Worm (Caenorhabditis elegans) whole organism, midembryonic: Measurements from ENCODE around the gene gex-2.

ENCODE experiments used
- T22C8.4 ChIP-seq: fragments of 200-800 bp; sonication (Bioruptor generic); IDR thresholded peaks from 2 replicates; pipeline ENCODE4 v1.3.6; 2022; ENCODE audit warnings: missing genetic modification characterization, missing compliant biosample characterization
- cog-1 ChIP-seq: sonication (generic microtip); optimal IDR thresholded peaks from 2 replicates; lab custom pipeline; 2016; ENCODE audit warnings: missing genetic modification characterization, missing compliant biosample characterization
- flt-1 ChIP-seq: fragments of 200-800 bp; sonication (Bioruptor generic); IDR thresholded peaks from 2 replicates; pipeline ENCODE4 v1.3.6; 2022; ENCODE audit warnings: missing genetic modification characterization, missing compliant biosample characterization
- klf-2 ChIP-seq: fragments of 200-800 bp; sonication (Bioruptor generic); conservative IDR thresholded peaks from 2 replicates; pipeline ENCODE4 v1.3.6; 2022; ENCODE audit warnings: missing genetic modification reagents, missing genetic modification characterization, missing compliant biosample characterization
- med-1 ChIP-seq: sonication (generic microtip); optimal IDR thresholded peaks from 2 replicates; lab custom pipeline; 2017; ENCODE audit warnings: missing genetic modification characterization, mild to moderate bottlenecking, missing compliant biosample characterization, antibody characterized with exemption, missing genetic modification reagents; ENCODE audit not compliant: insufficient read depth
- ref-1 ChIP-seq: fragments of 200-800 bp; sonication (Bioruptor generic); conservative IDR thresholded peaks from 2 replicates; pipeline ENCODE4 v1.3.6; 2022; ENCODE audit warnings: missing genetic modification reagents, missing genetic modification characterization, missing compliant biosample characterization
- tab-1 ChIP-seq: fragments of 200-800 bp; sonication (Bioruptor generic); IDR thresholded peaks from 2 replicates; pipeline ENCODE4 v1.3.6; 2022; ENCODE audit warnings: missing genetic modification characterization, missing compliant biosample characterization
- ztf-23 ChIP-seq: fragments of 200-800 bp; sonication (Bioruptor generic); IDR thresholded peaks from 2 replicates; pipeline ENCODE4 v1.3.6; 2022; ENCODE audit warnings: missing genetic modification reagents, missing genetic modification characterization, missing compliant biosample characterization
- ztf-29 ChIP-seq: fragments of 200-800 bp; sonication (Bioruptor generic); IDR thresholded peaks from 2 replicates; pipeline ENCODE4 v1.3.6; 2022; ENCODE audit warnings: missing genetic modification reagents, missing genetic modification characterization, missing compliant biosample characterization

The gex-2 gene

ce11 chrIV:563417-563816 lies 9.2 kb upstream of the gex-2 start:
- TF ChIP-seq med-1 (GFP tag; lab: Kevin White, UChicago) = no peak
- no peak for TF ChIP-seq T22C8.4 (GFP tag; lab: Robert Waterston, UW)
- TF ChIP-seq klf-2 (GFP tag; lab: Robert Waterston, UW) = no peak
- TF ChIP-seq ref-1 = no peak
- no peak for TF ChIP-seq ztf-29 (GFP tag; lab: Robert Waterston, UW)
- no peak for TF ChIP-seq flt-1 (GFP tag; lab: Robert Waterston, UW)
- TF ChIP-seq ztf-23 = no peak
- TF ChIP-seq tab-1 (GFP tag; lab: Robert Waterston, UW) = no peak
- no peak for TF ChIP-seq cog-1 (tag; lab: Kevin White, UChicago)

ce11 chrIV:564000-564399 lies 8.6 kb upstream of the gex-2 start:
- TF ChIP-seq med-1 (GFP tag; lab: Kevin White, UChicago) (no peak), flt-1 (GFP tag; lab: Robert Waterston, UW) (no peak), ztf-29 (GFP tag; lab: Robert Waterston, UW) (no peak), cog-1 (tag; lab: Kevin White, UChicago) (no peak), ref-1 (no peak), klf-2 (GFP tag; lab: Robert Waterston, UW) (no peak)

ce11 chrIV:570799-571300 lies 1.7 kb upstream of the gex-2 start, which contains the start of gene F56A11.5:
Gene F56A11.5, minus strand, starts transcription at chrIV:570849.
- TF ChIP-seq med-1 (GFP tag; lab: Kevin White, UChicago) (no peak), ztf-29 (GFP tag; lab: Robert Waterston, UW) (no peak), tab-1 (GFP tag; lab: Robert Waterston, UW) (no peak), ref-1 (no peak)

ce11 chrIV:580512-580911 lies 7.9 kb downstream of the gex-2 start:
- no peak for TF ChIP-seq klf-2 (GFP tag; lab: Robert Waterston, UW)
- no peak for TF ChIP-seq tab-1 (GFP tag; lab: Robert Waterston, UW)
- TF ChIP-seq ztf-23 = no peak
- TF ChIP-seq flt-1 (GFP tag; lab: Robert Waterston, UW) = no peak
- no peak for TF ChIP-seq ref-1
- TF ChIP-seq cog-1 (tag; lab: Kevin White, UChicago) = no peak
- no peak for TF ChIP-seq T22C8.4 (GFP tag; lab: Robert Waterston, UW)
- TF ChIP-seq med-1 (GFP tag; lab: Kevin White, UChicago) = no peak
- no peak for TF ChIP-seq ztf-29 (GFP tag; lab: Robert Waterston, UW)

- TF ChIP-seq ztf-23 (no peak), cog-1 (tag; lab: Kevin White, UChicago) (no peak), ref-1 (no peak), T22C8.4 (GFP tag; lab: Robert Waterston, UW) (no peak), klf-2 (GFP tag; lab: Robert Waterston, UW) (no peak), flt-1 (GFP tag; lab: Robert Waterston, UW) (no peak)
Observed at ce11 chrIV:582130-582529, 9.6 kb downstream of the gex-2 start, which contains the start of gene F56A11.6. Gene F56A11.6, minus strand, starts transcription at chrIV:582230.

- no peak for TF ChIP-seq cog-1 (tag; lab: Kevin White, UChicago)
- no peak for TF ChIP-seq ztf-29 (GFP tag; lab: Robert Waterston, UW)
- no peak for TF ChIP-seq ref-1
- no peak for TF ChIP-seq med-1 (GFP tag; lab: Kevin White, UChicago)
- TF ChIP-seq T22C8.4 (GFP tag; lab: Robert Waterston, UW) = no peak
- TF ChIP-seq flt-1 (GFP tag; lab: Robert Waterston, UW) = no peak
- TF ChIP-seq ztf-23 = no peak
- TF ChIP-seq tab-1 (GFP tag; lab: Robert Waterston, UW) = no peak
- no peak for TF ChIP-seq klf-2 (GFP tag; lab: Robert Waterston, UW)
Observed at ce11 chrIV:584039-584438, 11.5 kb downstream of the gex-2 start.

- TF ChIP-seq med-1 (GFP tag; lab: Kevin White, UChicago) (no peak), cog-1 (tag; lab: Kevin White, UChicago) (no peak), klf-2 (GFP tag; lab: Robert Waterston, UW) (no peak), ztf-29 (GFP tag; lab: Robert Waterston, UW) (no peak), tab-1 (GFP tag; lab: Robert Waterston, UW) (no peak), T22C8.4 (GFP tag; lab: Robert Waterston, UW) (no peak), ref-1 (no peak), flt-1 (GFP tag; lab: Robert Waterston, UW) (no peak), ztf-23 (no peak)
Observed at ce11 chrIV:587729-588128, 15.2 kb downstream of the gex-2 start, which contains the start of gene C18H7.12. Gene C18H7.12, minus strand, starts transcription at chrIV:587829.

- no peak for TF ChIP-seq flt-1 (GFP tag; lab: Robert Waterston, UW)
- no peak for TF ChIP-seq tab-1 (GFP tag; lab: Robert Waterston, UW)
- no peak for TF ChIP-seq klf-2 (GFP tag; lab: Robert Waterston, UW)
- TF ChIP-seq T22C8.4 (GFP tag; lab: Robert Waterston, UW) = no peak
- TF ChIP-seq med-1 (GFP tag; lab: Kevin White, UChicago) = no peak
- TF ChIP-seq ztf-29 (GFP tag; lab: Robert Waterston, UW) = no peak
- TF ChIP-seq cog-1 (tag; lab: Kevin White, UChicago) = no peak
- no peak for TF ChIP-seq ztf-23
- no peak for TF ChIP-seq ref-1
Observed at ce11 chrIV:592382-592781, 19.8 kb downstream of the gex-2 start, which contains the start of gene C18H7.6. Gene C18H7.6, minus strand, starts transcription at chrIV:592485.

- TF ChIP-seq med-1 (GFP tag; lab: Kevin White, UChicago) (no peak), tab-1 (GFP tag; lab: Robert Waterston, UW) (no peak), cog-1 (tag; lab: Kevin White, UChicago) (no peak), T22C8.4 (GFP tag; lab: Robert Waterston, UW) (no peak), ztf-23 (no peak), ref-1 (no peak), klf-2 (GFP tag; lab: Robert Waterston, UW) (no peak), flt-1 (GFP tag; lab: Robert Waterston, UW) (no peak), ztf-29 (GFP tag; lab: Robert Waterston, UW) (no peak)
Observed at ce11 chrIV:593029-593428, 20.5 kb downstream of the gex-2 start, which contains the start of gene C18H7.4. Gene C18H7.4, plus strand, starts transcription at chrIV:593329.
